Fruit fly (Drosophila melanogaster): ENCODE results near the gene CG5478.
A peak's percentile ranks its signal among the peaks of the same experiment; 100 is the strongest.

DNA sequence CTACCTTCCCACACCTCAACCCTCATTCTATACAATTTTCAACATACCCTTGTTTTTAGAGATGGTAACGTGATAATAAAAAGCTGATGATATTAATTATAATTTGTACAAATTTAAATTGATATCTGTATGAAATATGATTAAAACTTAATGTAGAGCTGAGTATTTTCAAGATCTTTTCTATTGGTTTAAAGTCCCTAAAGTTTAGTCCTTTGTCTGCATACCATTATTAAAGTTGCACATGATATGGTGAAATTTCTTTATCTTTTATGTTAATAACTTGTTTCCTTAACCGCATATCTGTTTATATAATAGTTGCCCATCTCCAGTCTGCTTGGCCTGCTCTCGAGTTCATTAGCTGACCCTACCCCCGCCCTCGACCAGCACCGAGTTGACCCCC is 35.2 kb downstream of the CG5478 start:
- TF ChIP-seq CG11617 (GFP tag; optimal IDR thresholded peaks at IDR 0.05) (peak; percentile 37), toe (GFP tag; optimal IDR thresholded peaks at IDR 0.05) (peak; percentile 38), CG7045 (GFP tag; optimal IDR thresholded peaks at IDR 0.05) (peak; percentile 36), bab1 (GFP tag; optimal IDR thresholded peaks at IDR 0.05) (no peak), CG7101 (tag; optimal IDR thresholded peaks at IDR 0.05) (peak; percentile 63), CG5204 (GFP tag; optimal IDR thresholded peaks at IDR 0.05) (peak; percentile 18), Mnt (GFP tag; optimal IDR thresholded peaks at IDR 0.05) (no peak), kay (GFP tag; ENCODE audit: borderline replicate concordance) (no peak), ovo (GFP tag; optimal IDR thresholded peaks at IDR 0.05) (no peak), cnc (optimal IDR thresholded peaks at IDR 0.05) (no peak), cic (GFP tag; optimal IDR thresholded peaks at IDR 0.05) (no peak), CG14711 (tag; optimal IDR thresholded peaks at IDR 0.05) (peak; percentile 32), CG12768 (GFP tag; optimal IDR thresholded peaks at IDR 0.05) (peak; percentile 61)
